Worm (Caenorhabditis elegans): Measurements from ENCODE around the gene puf-3.

The puf-3 gene

ce11 chrIV:13487596-13487995 lies 24.4 kb downstream of the puf-3 start:
- TF ChIP-seq nhr-12 (tag; optimal IDR thresholded peaks at IDR 0.05) (no peak), peb-1 (tag; optimal IDR thresholded peaks at IDR 0.05) (no peak), mbf-1 (tag; optimal IDR thresholded peaks at IDR 0.05) (no peak), mdl-1 (tag; optimal IDR thresholded peaks at IDR 0.05) (no peak), snpc-4 (tag; optimal IDR thresholded peaks at IDR 0.05) (no peak), Y55F3AM.14 (GFP tag; optimal IDR thresholded peaks at IDR 0.05) (no peak), unc-62 (GFP tag; optimal IDR thresholded peaks at IDR 0.05) (no peak), sma-9 (GFP tag; optimal IDR thresholded peaks at IDR 0.05) (no peak), sma-9 (tag; optimal IDR thresholded peaks at IDR 0.05) (no peak), unc-55 (GFP tag; optimal IDR thresholded peaks at IDR 0.05) (no peak), ceh-82 (tag; optimal IDR thresholded peaks at IDR 0.05) (no peak), elt-3 (tag; optimal IDR thresholded peaks at IDR 0.05) (no peak), sem-4 (tag; optimal IDR thresholded peaks at IDR 0.05) (no peak), gmeb-1 (tag; optimal IDR thresholded peaks at IDR 0.05) (no peak), lin-13 (GFP tag; optimal IDR thresholded peaks at IDR 0.05) (no peak), nhr-10 (tag; optimal IDR thresholded peaks at IDR 0.05) (no peak), ceh-16 (tag; optimal IDR thresholded peaks at IDR 0.05) (no peak), crh-2 (tag; optimal IDR thresholded peaks at IDR 0.05) (no peak), zag-1 (tag; optimal IDR thresholded peaks at IDR 0.05) (no peak)

DNA sequence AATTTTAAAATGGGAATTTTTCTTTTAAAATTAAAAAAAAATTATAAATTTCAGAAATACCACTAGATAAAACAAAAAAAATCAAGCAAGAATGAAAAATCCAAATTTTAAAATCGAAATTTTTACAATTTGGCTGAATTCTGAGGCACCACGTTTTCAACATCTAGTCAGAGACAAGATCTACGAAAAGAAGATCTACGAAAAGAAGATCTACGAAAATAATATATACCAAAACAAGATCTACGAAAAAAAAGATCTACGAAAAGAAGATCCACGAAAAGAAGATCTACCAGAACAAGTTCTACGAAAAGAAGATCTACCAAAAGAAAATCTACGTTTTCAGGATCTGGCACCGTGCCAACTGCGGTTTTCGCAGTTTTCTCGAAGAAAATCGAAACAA lies 24.9 kb downstream of the puf-3 start:
- TF ChIP-seq nhr-237 (tag; optimal IDR thresholded peaks at IDR 0.05) (no peak), unc-55 (GFP tag; optimal IDR thresholded peaks at IDR 0.05) (peak; percentile 34)

- TF ChIP-seq alr-1 (tag; optimal IDR thresholded peaks at IDR 0.05) (no peak), sem-4 (tag; optimal IDR thresholded peaks at IDR 0.05) (no peak), nhr-129 (tag; optimal IDR thresholded peaks at IDR 0.05) (no peak), zag-1 (tag; optimal IDR thresholded peaks at IDR 0.05) (no peak), ceh-16 (tag; optimal IDR thresholded peaks at IDR 0.05) (no peak), lin-13 (GFP tag; optimal IDR thresholded peaks at IDR 0.05) (no peak), skn-1 (tag; optimal IDR thresholded peaks at IDR 0.05) (no peak), egl-27 (tag; optimal IDR thresholded peaks at IDR 0.05) (no peak), Y55F3AM.14 (GFP tag; optimal IDR thresholded peaks at IDR 0.05) (no peak), blmp-1 (tag; optimal IDR thresholded peaks at IDR 0.05; ENCODE audit: insufficient read depth) (no peak), nhr-6 (tag; optimal IDR thresholded peaks at IDR 0.05) (no peak), sma-3 (GFP tag; optimal IDR thresholded peaks at IDR 0.05) (no peak), nhr-23 (tag; optimal IDR thresholded peaks at IDR 0.05) (no peak), crh-2 (tag; optimal IDR thresholded peaks at IDR 0.05) (no peak), nhr-77 (tag; optimal IDR thresholded peaks at IDR 0.05) (no peak), lin-11 (tag; optimal IDR thresholded peaks at IDR 0.05) (no peak), lsy-2 (tag; optimal IDR thresholded peaks at IDR 0.05) (no peak), mbf-1 (tag; optimal IDR thresholded peaks at IDR 0.05) (no peak)
Measured at ce11 chrIV:13483596-13483995, 28.4 kb downstream of the puf-3 start.

DNA sequence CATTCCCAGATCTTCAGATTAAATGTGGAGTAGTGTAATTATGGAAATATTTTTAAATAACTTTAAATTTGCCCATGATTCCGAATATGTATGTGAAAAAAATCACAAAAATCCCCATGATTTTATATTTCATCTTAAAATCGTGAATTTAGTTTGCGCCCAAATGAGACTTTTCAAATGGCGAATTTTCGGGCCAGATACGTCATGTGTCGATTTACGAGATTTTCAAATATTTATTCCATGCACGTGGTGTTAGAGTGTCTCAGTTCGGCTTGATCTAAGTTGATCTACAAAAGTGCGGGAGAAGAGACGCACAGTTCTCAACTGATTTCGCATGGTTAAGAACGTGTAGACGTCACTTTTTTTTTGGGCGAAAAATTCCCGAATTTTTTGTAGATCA lies 29.5 kb downstream of the puf-3 start, which contains the start of gene Y38H8A.1:
Gene Y38H8A.1, plus strand, starts transcription at position 301 of the 400 bp plus-strand sequence.
- TF ChIP-seq crh-2 (tag; optimal IDR thresholded peaks at IDR 0.05) (no peak), aly-2 (tag; optimal IDR thresholded peaks at IDR 0.05) (no peak), lsy-2 (tag; optimal IDR thresholded peaks at IDR 0.05) (no peak), nhr-6 (tag; optimal IDR thresholded peaks at IDR 0.05) (no peak), skn-1 (tag; optimal IDR thresholded peaks at IDR 0.05) (no peak), ama-1 (optimal IDR thresholded peaks at IDR 0.05) (no peak), C34F6.9 (tag; optimal IDR thresholded peaks at IDR 0.05) (no peak), mbf-1 (tag; optimal IDR thresholded peaks at IDR 0.05) (no peak), lin-39 (tag; optimal IDR thresholded peaks at IDR 0.05) (no peak), sma-3 (GFP tag; optimal IDR thresholded peaks at IDR 0.05) (no peak), nhr-237 (tag; optimal IDR thresholded peaks at IDR 0.05) (no peak), peb-1 (tag; optimal IDR thresholded peaks at IDR 0.05) (no peak), nhr-21 (tag; optimal IDR thresholded peaks at IDR 0.05) (no peak), ztf-11 (tag; optimal IDR thresholded peaks at IDR 0.05) (no peak), ZK546.5 (tag; optimal IDR thresholded peaks at IDR 0.05) (no peak), unc-55 (GFP tag; optimal IDR thresholded peaks at IDR 0.05) (no peak), nhr-25 (tag; optimal IDR thresholded peaks at IDR 0.05) (no peak), unc-39 (tag; optimal IDR thresholded peaks at IDR 0.05) (no peak), ceh-16 (tag; optimal IDR thresholded peaks at IDR 0.05) (no peak), ztf-4 (tag; optimal IDR thresholded peaks at IDR 0.05) (no peak)

Data from whole organism, L2 larva.